Fruit fly (Drosophila melanogaster) whole organism, prepupa: ENCODE data around the gene Sirt1.

Experiments used
- Blimp-1 ChIP-seq: fragments of 200-800 bp; sonication (Bioruptor generic); optimal IDR thresholded peaks from 3 replicates; lab custom pipeline; 2017; ENCODE audit warnings: missing biosample characterization, missing genetic modification characterization, mild to moderate bottlenecking, moderate library complexity, missing genetic modification reagents
- CG10631 ChIP-seq: fragments of 200-800 bp; sonication (Bioruptor generic); optimal IDR thresholded peaks from 2 replicates; lab custom pipeline; 2016; ENCODE audit warnings: missing biosample characterization, missing genetic modification characterization
- CG10669 ChIP-seq: fragments of 200-800 bp; sonication (Bioruptor generic); optimal IDR thresholded peaks from 3 replicates; lab custom pipeline; 2018; ENCODE audit warnings: missing biosample characterization, mild to moderate bottlenecking, missing genetic modification characterization, moderate library complexity
- CG11294 ChIP-seq: fragments of 200-800 bp; sonication (Bioruptor generic); IDR thresholded peaks from 2 replicates; pipeline ENCODE4 v1.3.6; 2022; ENCODE audit warnings: missing biosample characterization, missing genetic modification characterization
- CG1621 ChIP-seq: fragments of 200-800 bp; sonication (Bioruptor generic); optimal IDR thresholded peaks from 3 replicates; lab custom pipeline; 2018; ENCODE audit warnings: missing biosample characterization, mild to moderate bottlenecking, missing genetic modification characterization
- CG16779 ChIP-seq: fragments of 200-800 bp; sonication (Bioruptor generic); optimal IDR thresholded peaks from 3 replicates; lab custom pipeline; 2017; ENCODE audit warnings: missing biosample characterization, mild to moderate bottlenecking, missing genetic modification characterization
- CG34406 ChIP-seq: fragments of 200-800 bp; sonication (Bioruptor generic); optimal IDR thresholded peaks from 3 replicates; lab custom pipeline; 2016; ENCODE audit warnings: missing biosample characterization, missing genetic modification characterization
- CG3919 ChIP-seq: fragments of 200-800 bp; sonication (Bioruptor generic); optimal IDR thresholded peaks from 3 replicates; lab custom pipeline; 2016; ENCODE audit warnings: missing biosample characterization, missing genetic modification characterization
- CG4318 ChIP-seq: fragments of 200-800 bp; sonication (Bioruptor generic); optimal IDR thresholded peaks from 3 replicates; lab custom pipeline; 2017; ENCODE audit warnings: missing biosample characterization, mild to moderate bottlenecking, missing genetic modification characterization
- CG6163 ChIP-seq: fragments of 200-800 bp; sonication (Bioruptor generic); IDR thresholded peaks from 3 replicates; pipeline ENCODE4 v1.3.6; 2022; ENCODE audit warnings: missing biosample characterization, missing genetic modification characterization
- CG6276 ChIP-seq: fragments of 200-800 bp; sonication (Bioruptor generic); optimal IDR thresholded peaks from 2 replicates; lab custom pipeline; 2017; ENCODE audit warnings: missing biosample characterization, mild to moderate bottlenecking, missing genetic modification characterization
- CG6808 ChIP-seq: fragments of 200-800 bp; sonication (Bioruptor generic); optimal IDR thresholded peaks from 3 replicates; lab custom pipeline; 2017; ENCODE audit warnings: missing biosample characterization, missing genetic modification characterization, mild to moderate bottlenecking, moderate library complexity, missing genetic modification reagents
- CG8319 ChIP-seq: fragments of 200-800 bp; sonication (Bioruptor generic); optimal IDR thresholded peaks from 3 replicates; lab custom pipeline; 2016; ENCODE audit warnings: missing biosample characterization, missing genetic modification characterization
- CG9139 ChIP-seq: fragments of 200-800 bp; sonication (Bioruptor generic); optimal IDR thresholded peaks from 3 replicates; lab custom pipeline; 2017; ENCODE audit warnings: missing biosample characterization, mild to moderate bottlenecking, missing genetic modification characterization
- Eip75B ChIP-seq: fragments of 200-800 bp; sonication (Bioruptor generic); optimal IDR thresholded peaks from 3 replicates; lab custom pipeline; 2016; ENCODE audit warnings: missing biosample characterization, missing genetic modification characterization
- Eip78C ChIP-seq: fragments of 200-800 bp; sonication (Bioruptor generic); peaks from one replicate; lab custom pipeline; 2016; ENCODE audit warnings: missing biosample characterization, missing genetic modification characterization
- Eip93F ChIP-seq: fragments of 200-800 bp; sonication (Bioruptor generic); optimal IDR thresholded peaks from 2 replicates; lab custom pipeline; 2016; ENCODE audit warnings: missing biosample characterization, mild to moderate bottlenecking, missing genetic modification characterization
- Ets21C ChIP-seq: fragments of 200-800 bp; sonication (Bioruptor generic); optimal IDR thresholded peaks from 3 replicates; lab custom pipeline; 2016; ENCODE audit warnings: missing biosample characterization, missing genetic modification characterization
- Ets96B ChIP-seq: fragments of 200-800 bp; optimal IDR thresholded peaks from 2 replicates; lab custom pipeline; 2019; ENCODE audit warnings: missing biosample characterization, mild to moderate bottlenecking, missing genetic modification characterization, moderate library complexity
- Hr39 ChIP-seq: fragments of 200-800 bp; sonication (Bioruptor generic); optimal IDR thresholded peaks from 2 replicates; lab custom pipeline; 2016; ENCODE audit warnings: missing biosample characterization, missing genetic modification characterization
- Lpt ChIP-seq: fragments of 200-800 bp; sonication (Bioruptor generic); optimal IDR thresholded peaks from 3 replicates; lab custom pipeline; 2016; ENCODE audit warnings: missing biosample characterization, missing genetic modification characterization
- Met ChIP-seq: fragments of 200-800 bp; sonication (Bioruptor generic); optimal IDR thresholded peaks from 3 replicates; lab custom pipeline; 2016; ENCODE audit warnings: missing biosample characterization, missing genetic modification characterization
- OdsH ChIP-seq: fragments of 200-800 bp; sonication (Bioruptor generic); optimal IDR thresholded peaks from 3 replicates; lab custom pipeline; 2016; ENCODE audit warnings: missing biosample characterization, missing genetic modification characterization
- Smox ChIP-seq: fragments of 200-800 bp; sonication (Bioruptor generic); optimal IDR thresholded peaks from 3 replicates; lab custom pipeline; 2016; ENCODE audit warnings: missing biosample characterization, missing genetic modification characterization
- Sox14 ChIP-seq: fragments of 200-800 bp; sonication (Bioruptor generic); optimal IDR thresholded peaks from 3 replicates; lab custom pipeline; 2016; ENCODE audit warnings: missing biosample characterization, missing genetic modification characterization
- Sox15 ChIP-seq: fragments of 200-800 bp; sonication (Bioruptor generic); optimal IDR thresholded peaks from 3 replicates; lab custom pipeline; 2016; ENCODE audit warnings: missing biosample characterization, missing genetic modification characterization
- dsx ChIP-seq: fragments of 200-800 bp; optimal IDR thresholded peaks from 3 replicates; lab custom pipeline; 2019; ENCODE audit warnings: missing biosample characterization, mild to moderate bottlenecking, missing genetic modification characterization, moderate library complexity; ENCODE audit not compliant: poor library complexity, severe bottlenecking
- esn ChIP-seq: fragments of 200-800 bp; sonication (Bioruptor generic); optimal IDR thresholded peaks from 2 replicates; lab custom pipeline; 2016; ENCODE audit warnings: missing biosample characterization, mild to moderate bottlenecking, missing genetic modification characterization, moderate library complexity
- fd59A ChIP-seq: fragments of 200-800 bp; sonication (Bioruptor generic); optimal IDR thresholded peaks from 2 replicates; lab custom pipeline; 2017; ENCODE audit warnings: missing biosample characterization, mild to moderate bottlenecking, missing genetic modification characterization, missing genetic modification reagents
- fd85E ChIP-seq: fragments of 200-800 bp; sonication (Bioruptor generic); optimal IDR thresholded peaks from 3 replicates; lab custom pipeline; 2016; ENCODE audit warnings: missing biosample characterization, missing genetic modification characterization
- fkh ChIP-seq: fragments of 200-800 bp; sonication (Bioruptor generic); optimal IDR thresholded peaks from 3 replicates; lab custom pipeline; 2017; ENCODE audit warnings: missing biosample characterization, mild to moderate bottlenecking, missing genetic modification characterization, moderate library complexity
- lz ChIP-seq: fragments of 200-800 bp; sonication (Bioruptor generic); optimal IDR thresholded peaks from 3 replicates; lab custom pipeline; 2016; ENCODE audit warnings: missing biosample characterization, missing genetic modification characterization
- salr ChIP-seq, 2 experiments: fragments of 200-800 bp; sonication (Bioruptor generic); optimal IDR thresholded peaks; 3 replicates each; lab custom pipeline; 2016 to 2018; ENCODE audit warnings: missing biosample characterization in 2 of 2, missing genetic modification characterization in 2 of 2, mild to moderate bottlenecking in 1 of 2
- spab ChIP-seq: fragments of 200-800 bp; sonication (Bioruptor generic); optimal IDR thresholded peaks from 2 replicates; lab custom pipeline; 2017; ENCODE audit warnings: missing biosample characterization, mild to moderate bottlenecking, missing genetic modification characterization, missing genetic modification reagents
- ss ChIP-seq, 2 experiments: fragments of 200-800 bp; sonication (Bioruptor generic); optimal IDR thresholded peaks; 2 replicates in 1 of 2; 3 replicates in 1 of 2; lab custom pipeline; 2017 to 2018; ENCODE audit warnings: mild to moderate bottlenecking in 2 of 2, missing biosample characterization in 2 of 2, missing genetic modification characterization in 2 of 2, moderate library complexity in 1 of 2
- svp ChIP-seq: fragments of 200-800 bp; sonication (Bioruptor generic); peaks from one replicate; lab custom pipeline; 2016; ENCODE audit warnings: missing biosample characterization, missing genetic modification characterization
- topi ChIP-seq: fragments of 200-800 bp; sonication (Bioruptor generic); optimal IDR thresholded peaks from 3 replicates; lab custom pipeline; 2016; ENCODE audit warnings: missing biosample characterization, missing genetic modification characterization

Gene Sirt1

dm6 chr2L:13164994-13165801 lies at the start of gene Sirt1 (continued):
- TF ChIP-seq CG1621 (peak; percentile 41), Sox15 (GFP tag; lab: Kevin White, UChicago) (peak; percentile 88), topi (GFP tag; lab: Kevin White, UChicago) (peak; percentile 77), CG6276 (GFP tag; lab: Kevin White, UChicago) (peak; percentile 80), Ets21C (GFP tag; lab: Kevin White, UChicago) (peak; percentile 65), Eip75B (peak; percentile 74), salr (GFP tag; optimal IDR thresholded peaks at IDR 0.05; lab: Kevin White, UChicago) (peak; percentile 6 to 92), svp (GFP tag; lab: Kevin White, UChicago) (no peak), Blimp-1 (GFP tag; lab: Kevin White, UChicago) (peak; percentile 78), Eip78C (GFP tag; lab: Kevin White, UChicago) (peak; percentile 90)

- no peak for TF ChIP-seq CG9139
- no peak for TF ChIP-seq CG11294 (GFP tag; lab: Robert Waterston, UW)
- no peak for TF ChIP-seq CG1621
- TF ChIP-seq CG10631 (GFP tag; lab: Kevin White, UChicago): no peak
- TF ChIP-seq Lpt (GFP tag; lab: Kevin White, UChicago): no peak
- no peak for TF ChIP-seq CG10669 (GFP tag; lab: Kevin White, UChicago)
- TF ChIP-seq Eip75B: no peak
- no peak for TF ChIP-seq esn (GFP tag; lab: Kevin White, UChicago)
- no peak for TF ChIP-seq fkh (GFP tag; lab: Kevin White, UChicago)
- no peak for TF ChIP-seq spab (GFP tag; lab: Kevin White, UChicago)
These were observed 48.6 kb upstream of the Sirt1 start for dm6 chr2L:13116738-13117137.

- TF ChIP-seq Sox15 (GFP tag; lab: Kevin White, UChicago) (no peak), lz (GFP tag; lab: Kevin White, UChicago) (no peak), Eip75B (no peak), CG6163 (GFP tag; lab: Robert Waterston, UW) (no peak), Met (no peak), CG4318 (GFP tag; lab: Kevin White, UChicago) (no peak), Blimp-1 (GFP tag; lab: Kevin White, UChicago) (no peak), OdsH (GFP tag; lab: Kevin White, UChicago) (no peak), CG3919 (no peak), CG34406 (GFP tag; lab: Kevin White, UChicago) (no peak), fd85E (no peak), Eip93F (GFP tag; lab: Kevin White, UChicago) (no peak)
These were observed 46.3 kb upstream of the Sirt1 start, which contains the start of the genes CG44198 and CG43050 for dm6 chr2L:13119034-13119433. Gene CG44198 (minus strand): TSS chr2L:13119134. Gene CG43050 (plus strand): TSS chr2L:13119294.

- TF ChIP-seq fd59A (GFP tag; lab: Kevin White, UChicago) (peak; percentile 23), CG6808 (peak; percentile 43), CG6163 (GFP tag; lab: Robert Waterston, UW) (no peak), Sox14 (GFP tag; lab: Kevin White, UChicago) (no peak), spab (GFP tag; lab: Kevin White, UChicago) (peak; percentile 36), dsx (GFP tag; lab: Kevin White, UChicago) (peak; percentile 40), Blimp-1 (GFP tag; lab: Kevin White, UChicago) (peak; percentile 83), Ets96B (tag; lab: Kevin White, UChicago) (no peak), CG1621 (peak; percentile 23), Smox (GFP tag; lab: Kevin White, UChicago) (no peak), CG4318 (GFP tag; lab: Kevin White, UChicago) (no peak), Hr39 (no peak), ss (GFP tag; optimal IDR thresholded peaks at IDR 0.05; lab: Kevin White, UChicago) (peak; percentile 53 to 55), Eip78C (GFP tag; lab: Kevin White, UChicago) (peak; percentile 37), CG9139 (peak; percentile 60), CG8319 (GFP tag; lab: Kevin White, UChicago) (no peak), CG16779 (tag; lab: Kevin White, UChicago) (no peak)
- TF ChIP-seq, all 60 proteins: peak for 9
These were observed 42.8 kb upstream of the Sirt1 start for dm6 chr2L:13122526-13122925.
